Fruit fly (Drosophila melanogaster): Measurements from ENCODE around the gene CG13795.

dm6 chr2L:7756835-7757234 lies 30.7 kb upstream of the CG13795 start:
- TF ChIP-seq Dip3 (GFP tag; optimal IDR thresholded peaks at IDR 0.05) (no peak), Pdp1 (GFP tag; optimal IDR thresholded peaks at IDR 0.05) (no peak), CG7556 (GFP tag; optimal IDR thresholded peaks at IDR 0.05) (no peak), lbe (GFP tag; optimal IDR thresholded peaks at IDR 0.05) (no peak), da (GFP tag; optimal IDR thresholded peaks at IDR 0.05) (no peak), wdn (GFP tag; IDR thresholded peaks at IDR 0.05) (no peak), CG16779 (GFP tag; IDR thresholded peaks at IDR 0.05) (no peak), Gsc (GFP tag; IDR thresholded peaks at IDR 0.05) (no peak), Opbp (GFP tag; IDR thresholded peaks at IDR 0.05; ENCODE audit: partially characterized antibody) (no peak), CG12769 (tag; optimal IDR thresholded peaks at IDR 0.05) (no peak)
